Worm (Caenorhabditis elegans): Measurements from ENCODE around the gene nspe-2.

ce11 chrII:12615413-12615812, 3.8 kb downstream of the nspe-2 start:
- TF ChIP-seq nhr-12 (tag; optimal IDR thresholded peaks at IDR 0.05): no peak
- no peak for TF ChIP-seq unc-120 (tag; optimal IDR thresholded peaks at IDR 0.05; ENCODE audit: poor library complexity, severe bottlenecking)
- no peak for TF ChIP-seq lin-13 (tag; optimal IDR thresholded peaks at IDR 0.05)
- no peak for TF ChIP-seq unc-62 (GFP tag; optimal IDR thresholded peaks at IDR 0.05)
- no peak for TF ChIP-seq unc-39 (tag; optimal IDR thresholded peaks at IDR 0.05)
- TF ChIP-seq nhr-76 (tag; optimal IDR thresholded peaks at IDR 0.05): no peak
- no peak for TF ChIP-seq ztf-11 (tag; optimal IDR thresholded peaks at IDR 0.05)
- TF ChIP-seq snpc-4 (tag; optimal IDR thresholded peaks at IDR 0.05): no peak
- TF ChIP-seq lin-32 (GFP tag; optimal IDR thresholded peaks at IDR 0.05): no peak
- TF ChIP-seq lsy-2 (tag; optimal IDR thresholded peaks at IDR 0.05): no peak
- no peak for TF ChIP-seq pha-4 (tag; optimal IDR thresholded peaks at IDR 0.05)
- no peak for TF ChIP-seq flh-1 (GFP tag; optimal IDR thresholded peaks at IDR 0.05)
- no peak for TF ChIP-seq mls-2 (tag; optimal IDR thresholded peaks at IDR 0.05)
